Worm (Caenorhabditis elegans) whole organism, early embryonic: Measurements from ENCODE around the gene gldc-1.

Experiments used
- ets-7 ChIP-seq: sonication (generic microtip); optimal IDR thresholded peaks from 2 replicates; lab custom pipeline; 2016; ENCODE audit warnings: missing genotype, missing genetic modification characterization, missing compliant biosample characterization
- tra-4 ChIP-seq: sonication (generic microtip); optimal IDR thresholded peaks from 2 replicates; lab custom pipeline; 2017; ENCODE audit warnings: missing genetic modification characterization, missing compliant biosample characterization

- TF ChIP-seq ets-7 (tag; lab: Kevin White, UChicago) = no peak
- no peak for TF ChIP-seq tra-4 (tag; lab: Kevin White, UChicago)
These were observed 27.6 kb upstream of the gldc-1 start for ce11 chrII:6022596-6022995.
